Fruit fly (Drosophila melanogaster) S2 (cell line): ENCODE data around the gene Acp32CD.

Source experiments
- CG8478 ChIP-seq: fragments of >200 bp; optimal IDR thresholded peaks from 2 replicates; lab custom pipeline; 2018
- CTCF ChIP-seq, 2 experiments: fragments of >200 bp; optimal IDR thresholded peaks; 2 replicates each; lab custom pipeline; 2018

dm6 chr2L:11059206-11059605, 43.8 kb downstream of the Acp32CD start:
- TF ChIP-seq CTCF (optimal IDR thresholded peaks at IDR 0.05; lab: Kevin White, UChicago) (no peak), CG8478 (lab: Kevin White, UChicago) (no peak)
